Worm (Caenorhabditis elegans): ENCODE results near the gene C25B8.8.

DNA sequence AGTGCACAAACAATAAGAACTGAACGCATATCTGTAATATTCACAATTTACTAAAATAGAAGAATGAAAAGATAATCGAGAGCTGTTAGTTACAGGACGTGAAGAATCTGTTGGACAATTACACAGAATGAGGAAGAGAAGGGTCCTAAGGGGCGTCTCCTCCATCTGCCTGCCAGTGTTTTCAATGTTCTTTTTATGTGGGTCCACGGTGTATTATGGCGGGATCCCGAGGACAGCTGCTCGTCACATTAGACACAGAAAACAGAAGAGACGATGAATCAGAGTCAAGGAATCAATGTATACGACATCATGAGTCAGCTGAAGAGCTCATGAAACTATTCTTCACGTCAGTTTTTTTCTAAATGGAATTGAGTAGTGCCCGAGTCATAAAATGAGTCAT, 12.7 kb upstream of the C25B8.8 start, which contains the start of gene ttr-6:
- TF ChIP-seq flt-1 (GFP tag; IDR thresholded peaks at IDR 0.05), result no peak
- no peak for TF ChIP-seq T22C8.4 (GFP tag; IDR thresholded peaks at IDR 0.05)
- TF ChIP-seq cog-1 (tag; optimal IDR thresholded peaks at IDR 0.05), result no peak
